Worm (Caenorhabditis elegans): Measurements from ENCODE around the gene acr-16.
A peak's percentile ranks its signal among the peaks of the same experiment; 100 is the strongest.

Gene acr-16

DNA sequence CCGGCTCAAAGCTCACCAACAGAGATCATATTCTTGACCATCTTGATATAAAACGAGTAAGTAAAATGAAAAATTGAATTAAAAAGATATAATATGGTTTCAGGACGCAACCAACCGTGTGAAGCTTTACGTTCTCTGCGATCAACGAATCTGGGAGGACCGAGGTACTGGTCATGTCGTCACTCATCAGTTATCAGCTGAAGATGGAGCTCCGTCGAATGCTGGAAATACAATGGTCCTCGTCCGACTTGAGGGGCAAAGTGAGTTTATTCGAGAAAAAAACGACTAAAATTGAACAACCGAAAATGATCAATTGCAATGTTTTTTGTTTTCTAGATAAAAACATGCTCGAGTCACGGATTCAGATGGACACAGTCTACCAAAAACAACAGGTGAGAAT, 47.5 kb downstream of the acr-16 start:
- TF ChIP-seq sox-4 (tag; optimal IDR thresholded peaks at IDR 0.05), result no peak
- TF ChIP-seq elt-2 (tag; optimal IDR thresholded peaks at IDR 0.05), result no peak
- no peak for TF ChIP-seq unc-86 (tag; optimal IDR thresholded peaks at IDR 0.05)
- no peak for TF ChIP-seq F13H6.1 (tag; optimal IDR thresholded peaks at IDR 0.05)
- no peak for TF ChIP-seq unc-55 (GFP tag; optimal IDR thresholded peaks at IDR 0.05)

DNA sequence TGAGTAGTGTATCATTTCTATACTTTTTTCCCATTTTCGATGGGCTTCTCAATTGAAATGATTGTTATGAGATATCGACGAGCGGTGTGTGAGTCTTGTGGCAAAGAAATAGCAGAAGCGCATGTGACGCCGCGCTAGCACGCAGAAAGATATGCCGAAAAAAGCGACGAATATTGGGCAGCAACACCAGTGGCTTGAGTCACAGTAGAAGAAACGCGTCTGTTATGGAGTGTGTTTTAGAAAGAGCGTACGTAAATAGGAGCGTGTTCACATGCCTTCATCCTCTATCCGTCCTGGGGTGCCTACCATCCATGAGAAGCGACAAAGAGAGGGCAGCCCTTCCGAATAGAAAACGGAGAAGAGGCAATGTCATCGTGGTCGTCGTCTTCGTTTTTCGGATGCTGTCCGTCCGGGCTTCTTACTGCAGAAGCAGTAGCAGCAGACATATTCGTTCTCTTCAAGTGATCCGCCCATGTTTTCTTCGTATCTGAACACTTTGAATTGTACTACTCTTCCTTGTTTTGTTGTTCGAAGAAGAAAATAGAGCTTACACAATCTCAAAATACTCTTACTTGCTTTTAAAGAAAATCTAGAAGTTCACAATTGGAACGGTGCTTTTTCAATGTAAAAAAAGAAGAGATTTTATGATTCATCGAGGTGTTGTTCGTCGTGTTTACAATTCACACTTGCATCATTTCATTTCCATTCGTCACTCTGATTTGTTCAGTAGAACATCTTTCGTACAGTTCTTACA, 48.9 kb downstream of the acr-16 start:
- TF ChIP-seq ref-2 (tag; optimal IDR thresholded peaks at IDR 0.05), result peak; percentile 4
- TF ChIP-seq syd-9 (tag; optimal IDR thresholded peaks at IDR 0.05), result no peak

DNA sequence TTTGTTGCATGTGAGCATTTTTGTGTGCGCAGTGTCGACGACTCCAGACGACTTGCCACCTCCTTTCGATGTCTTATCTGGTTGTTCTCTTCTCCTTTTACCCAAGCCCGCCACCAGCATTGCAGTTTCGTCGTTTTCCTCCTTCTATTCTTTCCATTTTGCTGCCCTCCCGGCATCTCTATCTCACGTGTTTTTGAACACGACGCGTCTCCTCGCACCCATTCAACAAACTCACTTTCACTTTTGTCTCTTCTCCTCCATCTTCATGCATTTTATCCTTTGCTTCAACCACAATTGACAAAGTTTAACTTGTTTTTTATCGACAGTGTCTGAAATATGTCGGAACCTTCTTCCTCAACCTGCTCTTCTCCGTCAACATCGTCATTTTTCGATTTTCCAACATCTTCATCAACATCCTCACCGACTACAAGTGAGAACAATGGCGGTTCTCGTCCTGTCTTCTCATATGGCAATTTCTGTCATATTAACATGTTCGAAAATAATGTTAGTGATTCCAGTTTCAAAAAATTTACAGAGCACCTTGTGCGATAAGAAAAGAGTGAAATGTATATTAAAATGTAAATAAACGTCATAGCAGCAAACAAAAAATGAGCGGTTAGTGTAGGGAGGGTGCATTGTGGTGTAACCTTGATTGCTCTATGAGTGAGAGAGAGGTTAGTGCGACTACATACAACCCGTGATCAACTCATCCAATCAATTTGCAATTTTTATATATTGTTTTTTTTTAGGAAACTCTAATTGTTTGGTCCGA, 49.8 kb downstream of the acr-16 start, which contains the start of gene fip-4:
Gene fip-4 (minus strand): TSS at position 636 of the 772 bp plus-strand sequence.
- TF ChIP-seq unc-42 (tag; optimal IDR thresholded peaks at IDR 0.05), result peak; percentile 1
- no peak for TF ChIP-seq ceh-22 (tag; optimal IDR thresholded peaks at IDR 0.05)

Data from whole organism, late embryonic.